Worm (Caenorhabditis elegans): ENCODE data around the gene gon-1.
A peak's percentile ranks its signal among the peaks of the same experiment; 100 is the strongest.

gon-1 gene

ce11 chrIV:9953333-9953732, at the start of gene gon-1:
TSS of gene gon-1 (minus strand) at chrIV:9953433.
- no peak for TF ChIP-seq hlh-6 (tag; optimal IDR thresholded peaks at IDR 0.05)
- TF ChIP-seq hlh-30 (tag; optimal IDR thresholded peaks at IDR 0.05; ENCODE audit: insufficient read depth) = no peak
- no peak for TF ChIP-seq nfya-1 (tag; optimal IDR thresholded peaks at IDR 0.05)
- no peak for TF ChIP-seq lin-11 (tag; optimal IDR thresholded peaks at IDR 0.05)
- TF ChIP-seq fax-1 (tag; optimal IDR thresholded peaks at IDR 0.05) = no peak

- TF ChIP-seq pag-3 (tag; optimal IDR thresholded peaks at IDR 0.05; ENCODE audit: borderline replicate concordance) (no peak), ztf-16 (tag; optimal IDR thresholded peaks at IDR 0.05) (no peak), odd-2 (tag; optimal IDR thresholded peaks at IDR 0.05) (no peak), rnt-1 (tag; optimal IDR thresholded peaks at IDR 0.05) (no peak), ceh-45 (GFP tag; IDR thresholded peaks at IDR 0.05) (no peak), dve-1 (tag; optimal IDR thresholded peaks at IDR 0.05) (no peak), gmeb-2 (tag; optimal IDR thresholded peaks at IDR 0.05) (no peak), ahr-1 (tag; optimal IDR thresholded peaks at IDR 0.05) (no peak), npax-4 (tag; optimal IDR thresholded peaks at IDR 0.05) (no peak), Y22D7AL.16 (tag; optimal IDR thresholded peaks at IDR 0.05) (no peak), dmd-4 (tag; optimal IDR thresholded peaks at IDR 0.05; ENCODE audit: borderline replicate concordance) (no peak), ttx-3 (tag; optimal IDR thresholded peaks at IDR 0.05) (no peak), fax-1 (tag; optimal IDR thresholded peaks at IDR 0.05) (no peak), nhr-232 (tag; optimal IDR thresholded peaks at IDR 0.05) (no peak), lim-6 (tag; optimal IDR thresholded peaks at IDR 0.05) (no peak), ceh-19 (GFP tag; optimal IDR thresholded peaks at IDR 0.05) (no peak), hlh-15 (tag; optimal IDR thresholded peaks at IDR 0.05) (no peak), pros-1 (tag; optimal IDR thresholded peaks at IDR 0.05) (no peak), pax-1 (tag; optimal IDR thresholded peaks at IDR 0.05) (no peak)
These were observed 48.5 kb upstream of the gon-1 start, which contains the start of gene C47E12.3 for ce11 chrIV:10001748-10002147. TSS of gene C47E12.3 (minus strand) at chrIV:10001848.

ce11 chrIV:9998487-9999218, 45.4 kb upstream of the gon-1 start, which contains the start of gene pyp-1:
TSS of gene pyp-1 (minus strand) at chrIV:9998925.
- TF ChIP-seq T23F11.4 (GFP tag; optimal IDR thresholded peaks at IDR 0.05) (no peak), elt-2 (tag; optimal IDR thresholded peaks at IDR 0.05) (peak; percentile 6)

ce11 chrIV:9994895-9995394, 41.7 kb upstream of the gon-1 start, which contains the start of gene uba-1:
TSS of gene uba-1 (minus strand) at chrIV:9994945.
- no peak for TF ChIP-seq sdc-2 (tag; optimal IDR thresholded peaks at IDR 0.05)
- no peak for TF ChIP-seq ama-1 (optimal IDR thresholded peaks at IDR 0.05)
- TF ChIP-seq syd-9 (tag; optimal IDR thresholded peaks at IDR 0.05) = no peak
- TF ChIP-seq ztf-16 (tag; optimal IDR thresholded peaks at IDR 0.05) = no peak
- TF ChIP-seq zip-5 (tag; optimal IDR thresholded peaks at IDR 0.05) = no peak
- TF ChIP-seq ttx-3 (tag; optimal IDR thresholded peaks at IDR 0.05) = no peak
- no peak for TF ChIP-seq unc-86 (tag; optimal IDR thresholded peaks at IDR 0.05)
- TF ChIP-seq eyg-1 (tag; optimal IDR thresholded peaks at IDR 0.05) = no peak
- no peak for TF ChIP-seq pqm-1 (tag; optimal IDR thresholded peaks at IDR 0.05)

ce11 chrIV:9993403-9994132, 40.3 kb upstream of the gon-1 start:
- TF ChIP-seq dmd-4 (tag; optimal IDR thresholded peaks at IDR 0.05; ENCODE audit: borderline replicate concordance) = no peak
- TF ChIP-seq T23F11.4 (GFP tag; optimal IDR thresholded peaks at IDR 0.05) = no peak
- no peak for TF ChIP-seq pha-2 (tag; optimal IDR thresholded peaks at IDR 0.05)
- no peak for TF ChIP-seq ceh-48 (tag; optimal IDR thresholded peaks at IDR 0.05)
- TF ChIP-seq ceh-18 (tag; optimal IDR thresholded peaks at IDR 0.05) = no peak
- TF ChIP-seq ahr-1 (tag; optimal IDR thresholded peaks at IDR 0.05) = no peak
- no peak for TF ChIP-seq pat-9 (tag; optimal IDR thresholded peaks at IDR 0.05)
- no peak for TF ChIP-seq sdc-2 (tag; optimal IDR thresholded peaks at IDR 0.05)
- TF ChIP-seq C08G9.2 (tag; optimal IDR thresholded peaks at IDR 0.05) = no peak
- TF ChIP-seq C38D4.7 (GFP tag; optimal IDR thresholded peaks at IDR 0.05) = no peak
- TF ChIP-seq ceh-2 (tag; optimal IDR thresholded peaks at IDR 0.05) = no peak
- no peak for TF ChIP-seq che-1 (tag; optimal IDR thresholded peaks at IDR 0.05)
- TF ChIP-seq hlh-30 (tag; optimal IDR thresholded peaks at IDR 0.05; ENCODE audit: insufficient read depth) = no peak
- no peak for TF ChIP-seq ceh-19 (GFP tag; optimal IDR thresholded peaks at IDR 0.05)

All from whole organism, late embryonic.